Fruit fly (Drosophila melanogaster) whole organism, embryonic: ENCODE data around the gene brv3.

Source experiments
- Abd-B ChIP-seq: fragments of 200-800 bp; sonication (Bioruptor generic); optimal IDR thresholded peaks from 2 replicates; lab custom pipeline; 2018; ENCODE audit warnings: missing biosample characterization, mild to moderate bottlenecking, missing genetic modification characterization, moderate library complexity
- Antp ChIP-seq: fragments of 200-800 bp; sonication (Bioruptor generic); optimal IDR thresholded peaks from 3 replicates; lab custom pipeline; 2016; ENCODE audit warnings: missing biosample characterization, missing genetic modification characterization
- C15 ChIP-seq: fragments of 200-800 bp; sonication (Bioruptor generic); IDR thresholded peaks from 3 replicates; pipeline ENCODE4 v1.3.6; 2022; ENCODE audit warnings: missing biosample characterization, missing genetic modification characterization
- CG1024 ChIP-seq: fragments of 200-800 bp; sonication (Bioruptor generic); IDR thresholded peaks from 2 replicates; pipeline ENCODE4 v1.3.6; 2022; ENCODE audit warnings: missing biosample characterization, missing genetic modification characterization
- CG10366 ChIP-seq: fragments of 200-800 bp; sonication (Bioruptor generic); IDR thresholded peaks from 2 replicates; pipeline ENCODE4 v1.3.6; 2022; ENCODE audit warnings: missing biosample characterization, missing genetic modification characterization
- CG12744 ChIP-seq: fragments of 200-800 bp; sonication (Bioruptor generic); optimal IDR thresholded peaks from 2 replicates; lab custom pipeline; 2016; ENCODE audit warnings: missing biosample characterization, missing genetic modification characterization
- CG12769 ChIP-seq: fragments of 200-800 bp; sonication (Bioruptor generic); optimal IDR thresholded peaks from 2 replicates; lab custom pipeline; 2019; ENCODE audit warnings: missing biosample characterization, mild to moderate bottlenecking, missing genetic modification characterization, moderate library complexity
- CG13624 ChIP-seq: fragments of 200-800 bp; sonication (Bioruptor generic); optimal IDR thresholded peaks from 2 replicates; lab custom pipeline; 2016; ENCODE audit warnings: missing biosample characterization, missing genetic modification characterization
- CG14860 ChIP-seq: fragments of 200-800 bp; sonication (Bioruptor generic); IDR thresholded peaks from 3 replicates; pipeline ENCODE4 v1.3.6; 2022; ENCODE audit warnings: missing biosample characterization, missing genetic modification characterization; ENCODE audit not compliant: partially characterized antibody
- CG1832 ChIP-seq: fragments of 200-800 bp; sonication (Bioruptor generic); optimal IDR thresholded peaks from 2 replicates; lab custom pipeline; 2017; ENCODE audit warnings: missing biosample characterization, mild to moderate bottlenecking, missing genetic modification characterization, inconsistent platforms
- CG3281 ChIP-seq: fragments of 200-800 bp; sonication (Bioruptor generic); optimal IDR thresholded peaks from 3 replicates; lab custom pipeline; 2017; ENCODE audit warnings: missing biosample characterization, mild to moderate bottlenecking, missing genetic modification characterization
- CG34376 ChIP-seq: fragments of 200-800 bp; sonication (Bioruptor generic); optimal IDR thresholded peaks from 2 replicates; lab custom pipeline; 2018; ENCODE audit warnings: missing biosample characterization, mild to moderate bottlenecking, missing genetic modification characterization
- CG42726 ChIP-seq: fragments of 200-800 bp; sonication (Bioruptor generic); IDR thresholded peaks from 2 replicates; pipeline ENCODE4 v1.3.6; 2022; ENCODE audit warnings: missing biosample characterization, missing genetic modification characterization; ENCODE audit not compliant: partially characterized antibody
- CG43689 ChIP-seq: fragments of 200-800 bp; sonication (Bioruptor generic); IDR thresholded peaks from 2 replicates; pipeline ENCODE4 v1.3.6; 2022; ENCODE audit warnings: missing biosample characterization, missing genetic modification characterization
- CG6654 ChIP-seq: fragments of 200-800 bp; sonication (Bioruptor generic); optimal IDR thresholded peaks from 2 replicates; lab custom pipeline; 2017; ENCODE audit warnings: missing biosample characterization, mild to moderate bottlenecking, missing genetic modification characterization
- CG8089 ChIP-seq: fragments of 200-800 bp; sonication (Bioruptor generic); optimal IDR thresholded peaks from 3 replicates; lab custom pipeline; 2016; ENCODE audit warnings: missing biosample characterization, missing genetic modification characterization
- CG8944 ChIP-seq: fragments of 200-800 bp; sonication (Bioruptor generic); optimal IDR thresholded peaks from 3 replicates; lab custom pipeline; 2016; ENCODE audit warnings: missing biosample characterization, missing genetic modification characterization
- CkIIα-i1 ChIP-seq: fragments of 200-800 bp; sonication (Bioruptor generic); IDR thresholded peaks from 2 replicates; pipeline ENCODE4 v1.3.6; 2022; ENCODE audit warnings: missing biosample characterization, missing genetic modification characterization
- D19B ChIP-seq: fragments of 200-800 bp; sonication (Bioruptor generic); optimal IDR thresholded peaks from 2 replicates; lab custom pipeline; 2017; ENCODE audit warnings: missing biosample characterization, mild to moderate bottlenecking, missing genetic modification characterization
- Dip2 ChIP-seq: fragments of 200-800 bp; sonication (Bioruptor generic); IDR thresholded peaks from 2 replicates; pipeline ENCODE4 v1.3.6; 2022; ENCODE audit warnings: missing biosample characterization, missing genetic modification characterization
- Dp ChIP-seq: fragments of 200-800 bp; sonication (Bioruptor generic); optimal IDR thresholded peaks from 2 replicates; lab custom pipeline; 2018; ENCODE audit warnings: missing biosample characterization, mild to moderate bottlenecking, missing genetic modification characterization, moderate library complexity
- Fer2 ChIP-seq: fragments of 200-800 bp; sonication (Bioruptor generic); optimal IDR thresholded peaks from 2 replicates; lab custom pipeline; 2018; ENCODE audit warnings: missing biosample characterization, mild to moderate bottlenecking, missing genetic modification characterization, moderate library complexity
- HLH3B ChIP-seq: fragments of 200-800 bp; sonication (Bioruptor generic); IDR thresholded peaks from 2 replicates; pipeline ENCODE4 v1.3.6; 2022; ENCODE audit warnings: missing biosample characterization, missing genetic modification characterization
- Hsf ChIP-seq: fragments of 200-800 bp; sonication (Bioruptor generic); optimal IDR thresholded peaks from 3 replicates; lab custom pipeline; 2016; ENCODE audit warnings: missing biosample characterization, missing genetic modification characterization
- Jarid2 ChIP-seq: fragments of 200-800 bp; sonication (Bioruptor generic); optimal IDR thresholded peaks from 3 replicates; lab custom pipeline; 2017; ENCODE audit warnings: mild to moderate bottlenecking, missing biosample characterization, missing genetic modification reagents, missing genetic modification characterization
- Kr ChIP-seq: fragments of 200-800 bp; sonication (Bioruptor generic); optimal IDR thresholded peaks from 2 replicates; lab custom pipeline; 2017; ENCODE audit warnings: missing biosample characterization, mild to moderate bottlenecking, missing genetic modification characterization
- NC2α ChIP-seq: fragments of 200-800 bp; sonication (Bioruptor generic); optimal IDR thresholded peaks from 2 replicates; lab custom pipeline; 2016; ENCODE audit warnings: missing biosample characterization, missing genetic modification characterization
- Pdp1 ChIP-seq, 2 experiments: fragments of 200-800 bp; sonication (Bioruptor generic); optimal IDR thresholded peaks; 3 replicates each; lab custom pipeline; 2016; ENCODE audit warnings: missing biosample characterization in 2 of 2, missing genetic modification characterization in 2 of 2, mild to moderate bottlenecking in 1 of 2, moderate library complexity in 1 of 2
- Spps ChIP-seq: fragments of 200-800 bp; sonication (Bioruptor generic); optimal IDR thresholded peaks from 2 replicates; lab custom pipeline; 2018; ENCODE audit warnings: missing biosample characterization, mild to moderate bottlenecking, missing genetic modification characterization
- Tbp ChIP-seq: fragments of >200 bp; optimal IDR thresholded peaks from 2 replicates; lab custom pipeline; 2018; ENCODE audit warnings: missing biosample characterization, missing genetic modification characterization
- YL-1 ChIP-seq: fragments of 200-800 bp; sonication (Bioruptor generic); optimal IDR thresholded peaks from 3 replicates; lab custom pipeline; 2017; ENCODE audit warnings: missing biosample characterization, mild to moderate bottlenecking, missing genetic modification characterization
- ara ChIP-seq: fragments of 200-800 bp; sonication (Bioruptor generic); IDR thresholded peaks from 2 replicates; pipeline ENCODE4 v1.3.6; 2022; ENCODE audit warnings: missing biosample characterization, missing genetic modification characterization
- ato ChIP-seq: fragments of 200-800 bp; sonication (Bioruptor generic); IDR thresholded peaks from 2 replicates; pipeline ENCODE4 v1.3.6; 2022; ENCODE audit warnings: missing biosample characterization, missing genetic modification characterization; ENCODE audit not compliant: partially characterized antibody
- bab2 ChIP-seq: fragments of 200-800 bp; sonication (Bioruptor generic); optimal IDR thresholded peaks from 2 replicates; lab custom pipeline; 2016; ENCODE audit warnings: missing biosample characterization, missing genetic modification characterization
- bowl ChIP-seq: fragments of 200-800 bp; sonication (Bioruptor generic); IDR thresholded peaks from 2 replicates; pipeline ENCODE4 v1.3.6; 2022; ENCODE audit warnings: missing biosample characterization, missing genetic modification characterization
- croc ChIP-seq: fragments of 200-800 bp; sonication (Bioruptor generic); conservative IDR thresholded peaks from 3 replicates; pipeline ENCODE4 v1.3.6; 2022; ENCODE audit warnings: missing biosample characterization, missing genetic modification characterization
- en ChIP-seq: fragments of 200-800 bp; sonication (Bioruptor generic); optimal IDR thresholded peaks from 2 replicates; lab custom pipeline; 2016; ENCODE audit warnings: missing biosample characterization, missing genetic modification characterization
- eve ChIP-seq, 2 experiments: fragments of >200 bp; optimal IDR thresholded peaks; 2 replicates each; lab custom pipeline; 2017; ENCODE audit warnings: missing biosample characterization in 2 of 2, missing genetic modification characterization in 2 of 2
- ewg ChIP-seq: fragments of 200-800 bp; sonication (Bioruptor generic); optimal IDR thresholded peaks from 3 replicates; lab custom pipeline; 2017; ENCODE audit warnings: mild to moderate bottlenecking, missing biosample characterization, missing genetic modification reagents, missing genetic modification characterization
- gce ChIP-seq: fragments of 200-800 bp; sonication (Bioruptor generic); IDR thresholded peaks from 3 replicates; pipeline ENCODE4 v1.3.6; 2022; ENCODE audit warnings: missing biosample characterization, missing genetic modification characterization
- grau ChIP-seq: fragments of 200-800 bp; optimal IDR thresholded peaks from 3 replicates; lab custom pipeline; 2019; ENCODE audit warnings: missing biosample characterization, mild to moderate bottlenecking, missing genetic modification characterization, moderate library complexity
- jigr1 ChIP-seq: fragments of 200-800 bp; sonication (Bioruptor generic); IDR thresholded peaks from 3 replicates; pipeline ENCODE4 v1.3.6; 2022; ENCODE audit warnings: missing biosample characterization, missing genetic modification characterization
- jing ChIP-seq: fragments of 200-800 bp; sonication (Bioruptor generic); optimal IDR thresholded peaks from 2 replicates; lab custom pipeline; 2018; ENCODE audit warnings: missing biosample characterization, mild to moderate bottlenecking, missing genetic modification characterization
- lilli ChIP-seq: fragments of 200-800 bp; sonication (Bioruptor generic); optimal IDR thresholded peaks from 3 replicates; lab custom pipeline; 2016; ENCODE audit warnings: missing biosample characterization, missing genetic modification characterization
- maf-S ChIP-seq: fragments of 200-800 bp; sonication (Bioruptor generic); optimal IDR thresholded peaks from 2 replicates; lab custom pipeline; 2016; ENCODE audit warnings: missing biosample characterization, missing genetic modification characterization
- nau ChIP-seq: fragments of 200-800 bp; sonication (Bioruptor generic); optimal IDR thresholded peaks from 3 replicates; lab custom pipeline; 2017; ENCODE audit warnings: missing biosample characterization, mild to moderate bottlenecking, missing genetic modification characterization, missing genetic modification reagents
- sens-2 ChIP-seq: fragments of 200-800 bp; sonication (Bioruptor generic); IDR thresholded peaks from 2 replicates; pipeline ENCODE4 v1.3.6; 2022; ENCODE audit warnings: missing biosample characterization, missing genetic modification characterization
- tin ChIP-seq: fragments of 200-800 bp; sonication (Bioruptor generic); optimal IDR thresholded peaks from 3 replicates; lab custom pipeline; 2016; ENCODE audit warnings: missing biosample characterization, missing genetic modification characterization
- wor ChIP-seq: fragments of 200-800 bp; sonication (Bioruptor generic); IDR thresholded peaks from 2 replicates; pipeline ENCODE4 v1.3.6; 2022; ENCODE audit warnings: missing biosample characterization, missing genetic modification characterization

Gene brv3

dm6 chrX:2581793-2582503, 42.4 kb downstream of the brv3 start (continued):
- TF ChIP-seq sens-2 = no peak; the same call in 1 of the 2 replicates
- peak; percentile 58 for TF ChIP-seq D19B (GFP tag; lab: Kevin White, UChicago)
- peak; percentile 65 for TF ChIP-seq nau (GFP tag; lab: Kevin White, UChicago)
- TF ChIP-seq CG8089 = peak; percentile 42
- no peak for TF ChIP-seq jigr1 (GFP tag; lab: Robert Waterston, UW)
- no peak for TF ChIP-seq CG14860
- TF ChIP-seq C15 (GFP tag; lab: Robert Waterston, UW) = no peak
- no peak for TF ChIP-seq CG43689 (GFP tag; lab: Robert Waterston, UW)
- TF ChIP-seq CG1024 (GFP tag; lab: Robert Waterston, UW) = peak; percentile 48; the same call in 1 of the 2 replicates
- 0 out of 3 replicates have a peak, but pooled peaks have one; percentile 34 for TF ChIP-seq gce (GFP tag; lab: Robert Waterston, UW)
- peak; percentile 75 for TF ChIP-seq tin (GFP tag; lab: Kevin White, UChicago)
- TF ChIP-seq Pdp1 (GFP tag; optimal IDR thresholded peaks at IDR 0.05; lab: Kevin White, UChicago) = peak; percentile 68 to 75
- no peak for TF ChIP-seq Tbp (GFP tag; lab: Kevin White, UChicago)
- no peak for TF ChIP-seq CG42726 (GFP tag; lab: Robert Waterston, UW)
- TF ChIP-seq Kr (GFP tag; lab: Kevin White, UChicago) = no peak
- no peak for TF ChIP-seq ato (GFP tag; lab: Robert Waterston, UW)
- TF ChIP-seq bowl (GFP tag; lab: Robert Waterston, UW) = no peak
- TF ChIP-seq Dip2 (GFP tag; lab: Robert Waterston, UW) = no peak
- TF ChIP-seq YL-1 (GFP tag; lab: Kevin White, UChicago) = no peak
- peak; percentile 84 for TF ChIP-seq Antp (GFP tag; lab: Kevin White, UChicago)
- TF ChIP-seq CG6654 (GFP tag; lab: Kevin White, UChicago) = peak; percentile 10
- 0 out of 2 replicates have a peak, but pooled peaks have one; percentile 32 for TF ChIP-seq CkIIα-i1 (GFP tag; lab: Robert Waterston, UW)
- TF ChIP-seq CG8944 (GFP tag; lab: Kevin White, UChicago) = peak; percentile 69
- peak; percentile 50 for TF ChIP-seq Abd-B (GFP tag; lab: Kevin White, UChicago)
- no peak for TF ChIP-seq Spps
- TF ChIP-seq CG34376 (GFP tag; lab: Kevin White, UChicago) = no peak
- TF ChIP-seq CG3281 (GFP tag; lab: Kevin White, UChicago) = peak; percentile 78
- peak; percentile 55 for TF ChIP-seq Fer2 (tag; lab: Kevin White, UChicago)
- peak; percentile 77 for TF ChIP-seq bab2 (GFP tag; lab: Kevin White, UChicago)
- TF ChIP-seq Hsf (GFP tag; lab: Kevin White, UChicago) = peak; percentile 74
- TF ChIP-seq CG12744 (GFP tag; lab: Kevin White, UChicago) = peak; percentile 41
- TF ChIP-seq croc = no peak
- peak; percentile 32; the same call in 1 of the 2 replicates for TF ChIP-seq wor
- peak; percentile 68 for TF ChIP-seq en (GFP tag; lab: Kevin White, UChicago)
- TF ChIP-seq NC2α (GFP tag; lab: Kevin White, UChicago) = peak; percentile 27
- TF ChIP-seq lilli (GFP tag; lab: Kevin White, UChicago) = peak; percentile 86
- TF ChIP-seq ewg (GFP tag; lab: Kevin White, UChicago) = peak; percentile 59
- no peak for TF ChIP-seq eve (GFP tag; optimal IDR thresholded peaks at IDR 0.05; lab: Kevin White, UChicago)
- TF ChIP-seq grau (tag; lab: Kevin White, UChicago) = peak; percentile 73
- no peak for TF ChIP-seq Dp (GFP tag; lab: Kevin White, UChicago)
- peak; percentile 74 for TF ChIP-seq CG10366 (GFP tag; lab: Robert Waterston, UW)
- TF ChIP-seq Jarid2 = peak; percentile 26
- TF ChIP-seq HLH3B (GFP tag; lab: Robert Waterston, UW) = peak; percentile 79
- TF ChIP-seq jing = peak; percentile 44
- peak; percentile 81 for TF ChIP-seq CG13624 (GFP tag; lab: Kevin White, UChicago)
- 0 out of 2 replicates have a peak, but pooled peaks have one; percentile 36 for TF ChIP-seq ara (GFP tag; lab: Robert Waterston, UW)
- TF ChIP-seq maf-S = peak; percentile 63
- TF ChIP-seq CG1832 (GFP tag; lab: Kevin White, UChicago) = no peak
- peak; percentile 92 for TF ChIP-seq CG12769
